Fruit fly (Drosophila melanogaster) whole organism: ENCODE data around the gene Cpr11B.

ENCODE experiments used
- CG8478 ChIP-seq: fragments of >200 bp; optimal IDR thresholded peaks from 2 replicates; lab custom pipeline; 2018; ENCODE audit warnings: inconsistent platforms
- Dll ChIP-seq: fragments of >200 bp; optimal IDR thresholded peaks from 2 replicates; lab custom pipeline; 2017
- EcR ChIP-seq, 2 experiments: fragments of >200 bp; optimal IDR thresholded peaks; 2 replicates each; lab custom pipeline; 2017; ENCODE audit warnings: missing biosample characterization in 2 of 2, missing genetic modification characterization in 2 of 2, missing genetic modification reagents in 2 of 2
- pan ChIP-seq: fragments of >200 bp; optimal IDR thresholded peaks from 2 replicates; lab custom pipeline; 2017
- psq ChIP-seq: fragments of >200 bp; optimal IDR thresholded peaks from 2 replicates; lab custom pipeline; 2017
- usp ChIP-seq: fragments of >200 bp; optimal IDR thresholded peaks from 2 replicates; lab custom pipeline; 2017; ENCODE audit warnings: missing biosample characterization, missing genetic modification characterization, mixed read lengths

dm6 chrX:12547657-12548056, 5.3 kb upstream of the Cpr11B start:
- no peak for TF ChIP-seq usp (GFP tag; lab: Kevin White, UChicago)
- TF ChIP-seq CG8478 (lab: Kevin White, UChicago), result no peak
- no peak for TF ChIP-seq pan (lab: Kevin White, UChicago)
- TF ChIP-seq Dll, result no peak
- TF ChIP-seq EcR (GFP tag; optimal IDR thresholded peaks at IDR 0.05; lab: Kevin White, UChicago), result no peak
- TF ChIP-seq psq, result no peak
